Fruit fly (Drosophila melanogaster) whole organism, embryonic: ENCODE data around the gene CG43980.

ENCODE experiments used
- CG2199 ChIP-seq: fragments of 200-800 bp; sonication (Bioruptor generic); IDR thresholded peaks from 3 replicates; pipeline ENCODE4 v1.3.6; 2022; ENCODE audit warnings: missing biosample characterization, missing genetic modification characterization
- Lpt ChIP-seq: fragments of >200 bp; optimal IDR thresholded peaks from 2 replicates; lab custom pipeline; 2018; ENCODE audit warnings: missing biosample characterization, missing genetic modification characterization

DNA sequence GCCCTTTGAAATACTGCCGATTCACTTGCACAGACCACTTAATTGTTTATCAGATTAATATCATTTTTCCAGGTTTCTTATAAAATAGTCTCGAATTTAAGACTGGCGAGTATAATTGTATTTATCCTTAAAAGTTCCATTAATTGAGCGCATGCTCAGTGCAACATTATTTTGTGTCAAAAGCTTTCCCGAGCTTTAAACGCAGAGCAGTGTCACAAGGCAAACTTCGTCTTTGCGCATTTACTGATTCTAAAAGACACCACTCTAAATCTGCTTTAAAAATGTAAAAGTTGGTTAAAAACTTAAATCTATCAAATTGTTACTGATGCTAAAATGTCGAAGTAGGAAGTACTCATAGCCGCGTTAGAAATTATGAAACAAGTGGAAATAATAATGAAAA lies 19.2 kb upstream of the CG43980 start, which contains the start of the genes CG7166 and Alg11:
- TF ChIP-seq CG2199: no peak
- no peak for TF ChIP-seq Lpt (GFP tag; lab: Kevin White, UChicago)
